Fruit fly (Drosophila melanogaster) whole organism, embryonic: ENCODE results near the gene CG9932.
A peak's percentile ranks its signal among the peaks of the same experiment; 100 is the strongest.

Source experiments
- BEAF-32 ChIP-seq: fragments of 200-800 bp; sonication (Bioruptor generic); optimal IDR thresholded peaks from 3 replicates; lab custom pipeline; 2017; ENCODE audit warnings: missing biosample characterization, missing genetic modification characterization, mild to moderate bottlenecking, moderate library complexity, missing genetic modification reagents
- CG10462 ChIP-seq: fragments of 200-800 bp; sonication (Bioruptor generic); optimal IDR thresholded peaks from 2 replicates; lab custom pipeline; 2016; ENCODE audit warnings: missing biosample characterization, missing genetic modification characterization
- CG12659 ChIP-seq: fragments of 200-800 bp; sonication (Bioruptor generic); optimal IDR thresholded peaks from 3 replicates; lab custom pipeline; 2017; ENCODE audit warnings: mild to moderate bottlenecking, missing biosample characterization, missing genetic modification reagents, missing genetic modification characterization
- CG13287 ChIP-seq: fragments of 200-800 bp; sonication (Bioruptor generic); IDR thresholded peaks from 2 replicates; pipeline ENCODE4 v1.3.6; 2022; ENCODE audit warnings: missing biosample characterization, missing genetic modification characterization; ENCODE audit not compliant: partially characterized antibody
- CG14710 ChIP-seq: fragments of 200-800 bp; sonication (Bioruptor generic); optimal IDR thresholded peaks from 3 replicates; lab custom pipeline; 2019; ENCODE audit warnings: missing biosample characterization, mild to moderate bottlenecking, missing genetic modification characterization, moderate library complexity
- CG15011 ChIP-seq: fragments of 200-800 bp; sonication (Bioruptor generic); optimal IDR thresholded peaks from 3 replicates; lab custom pipeline; 2018; ENCODE audit warnings: missing biosample characterization, mild to moderate bottlenecking, missing genetic modification characterization
- CG15601 ChIP-seq: fragments of 200-800 bp; sonication (Bioruptor generic); optimal IDR thresholded peaks from 3 replicates; lab custom pipeline; 2019; ENCODE audit warnings: missing biosample characterization, mild to moderate bottlenecking, missing genetic modification characterization, moderate library complexity
- CG1603 ChIP-seq: fragments of 200-800 bp; sonication (Bioruptor generic); optimal IDR thresholded peaks from 2 replicates; lab custom pipeline; 2019; ENCODE audit warnings: missing biosample characterization, mild to moderate bottlenecking, missing genetic modification characterization, moderate library complexity
- CG2116 ChIP-seq: fragments of 200-800 bp; sonication (Bioruptor generic); optimal IDR thresholded peaks from 3 replicates; lab custom pipeline; 2018; ENCODE audit warnings: missing biosample characterization, mild to moderate bottlenecking, missing genetic modification characterization
- CG2678 ChIP-seq: fragments of 200-800 bp; sonication (Bioruptor generic); optimal IDR thresholded peaks from 3 replicates; lab custom pipeline; 2019; ENCODE audit warnings: missing biosample characterization, mild to moderate bottlenecking, missing genetic modification characterization, moderate library complexity
- CG30020 ChIP-seq: fragments of 200-800 bp; optimal IDR thresholded peaks from 2 replicates; lab custom pipeline; 2019; ENCODE audit warnings: missing biosample characterization, mild to moderate bottlenecking, missing genetic modification characterization, moderate library complexity
- CG3847 ChIP-seq: fragments of 200-800 bp; sonication (Bioruptor generic); IDR thresholded peaks from 2 replicates; pipeline ENCODE4 v1.3.6; 2022; ENCODE audit warnings: missing biosample characterization, missing genetic modification characterization
- CG3995 ChIP-seq: fragments of 200-800 bp; sonication (Bioruptor generic); optimal IDR thresholded peaks from 3 replicates; lab custom pipeline; 2016; ENCODE audit warnings: missing biosample characterization, missing genetic modification characterization
- CG4617 ChIP-seq: fragments of 200-800 bp; sonication (Bioruptor generic); optimal IDR thresholded peaks from 3 replicates; lab custom pipeline; 2016; ENCODE audit warnings: missing biosample characterization, missing genetic modification characterization, borderline replicate concordance
- CG7963 ChIP-seq: fragments of 200-800 bp; sonication (Bioruptor generic); IDR thresholded peaks from 3 replicates; pipeline ENCODE4 v1.3.6; 2022; ENCODE audit warnings: missing biosample characterization, missing genetic modification characterization; ENCODE audit not compliant: partially characterized antibody
- CG8290 ChIP-seq, 3 experiments: fragments of 200-800 bp; sonication (Bioruptor generic); optimal IDR thresholded peaks; 2 replicates each; lab custom pipeline; 2016 to 2019; ENCODE audit warnings: missing biosample characterization in 3 of 3, missing genetic modification characterization in 3 of 3, mild to moderate bottlenecking in 2 of 3, moderate library complexity in 1 of 3
- CG8388 ChIP-seq: fragments of 200-800 bp; sonication (Bioruptor generic); optimal IDR thresholded peaks from 2 replicates; lab custom pipeline; 2019; ENCODE audit warnings: missing biosample characterization, mild to moderate bottlenecking, missing genetic modification characterization, moderate library complexity
- CG8478 ChIP-seq: fragments of >200 bp; optimal IDR thresholded peaks from 2 replicates; lab custom pipeline; 2018
- CG9797 ChIP-seq: fragments of 200-800 bp; sonication (Bioruptor generic); optimal IDR thresholded peaks from 3 replicates; lab custom pipeline; 2018; ENCODE audit warnings: missing biosample characterization, mild to moderate bottlenecking, missing genetic modification characterization
- CG9932 ChIP-seq: fragments of 200-800 bp; sonication (Bioruptor generic); IDR thresholded peaks from 2 replicates; pipeline ENCODE4 v1.3.6; 2022; ENCODE audit warnings: missing biosample characterization, missing genetic modification characterization
- Dp ChIP-seq: fragments of 200-800 bp; sonication (Bioruptor generic); optimal IDR thresholded peaks from 2 replicates; lab custom pipeline; 2018; ENCODE audit warnings: missing biosample characterization, mild to moderate bottlenecking, missing genetic modification characterization, moderate library complexity
- E2f2 ChIP-seq: fragments of 200-800 bp; sonication (Bioruptor generic); IDR thresholded peaks from 2 replicates; pipeline ENCODE4 v1.3.6; 2022; ENCODE audit warnings: missing biosample characterization, missing genetic modification characterization
- Ets65A ChIP-seq: fragments of 200-800 bp; sonication (Bioruptor generic); peaks from one replicate; lab custom pipeline; 2016; ENCODE audit warnings: missing biosample characterization, missing genetic modification characterization
- Ets97D ChIP-seq: fragments of 200-800 bp; sonication (Bioruptor generic); optimal IDR thresholded peaks from 3 replicates; lab custom pipeline; 2016; ENCODE audit warnings: missing biosample characterization, missing genetic modification characterization
- Lhr ChIP-seq: fragments of 200-800 bp; sonication (Bioruptor generic); optimal IDR thresholded peaks from 3 replicates; lab custom pipeline; 2017; ENCODE audit warnings: mild to moderate bottlenecking, missing biosample characterization, missing genetic modification reagents, missing genetic modification characterization
- MBD-R2 ChIP-seq: fragments of 200-800 bp; sonication (Bioruptor generic); IDR thresholded peaks from 2 replicates; pipeline ENCODE4 v1.3.6; 2022; ENCODE audit warnings: missing biosample characterization, missing genetic modification characterization
- MESR4 ChIP-seq: fragments of 200-800 bp; sonication (Bioruptor generic); optimal IDR thresholded peaks from 2 replicates; lab custom pipeline; 2018; ENCODE audit warnings: missing biosample characterization, mild to moderate bottlenecking, missing genetic modification characterization, moderate library complexity
- Med ChIP-seq: fragments of 200-800 bp; sonication (Bioruptor generic); peaks from one replicate; lab custom pipeline; 2016; ENCODE audit warnings: missing biosample characterization, missing genetic modification characterization, mild to moderate bottlenecking, inconsistent platforms, moderate library complexity
- Nf-YC ChIP-seq: fragments of 200-800 bp; optimal IDR thresholded peaks from 3 replicates; lab custom pipeline; 2019; ENCODE audit warnings: missing biosample characterization, mild to moderate bottlenecking, missing genetic modification characterization, moderate library complexity
- Sin3A ChIP-seq: fragments of >200 bp; optimal IDR thresholded peaks from 2 replicates; lab custom pipeline; 2018
- Taf1 ChIP-seq: fragments of 200-800 bp; sonication (Bioruptor generic); IDR thresholded peaks from 2 replicates; pipeline ENCODE4 v1.3.6; 2022; ENCODE audit warnings: missing biosample characterization, missing genetic modification characterization
- cad ChIP-seq: fragments of >200 bp; optimal IDR thresholded peaks from 2 replicates; lab custom pipeline; 2017; ENCODE audit warnings: missing biosample characterization, missing genetic modification characterization
- dan ChIP-seq: fragments of 200-800 bp; sonication (Bioruptor generic); IDR thresholded peaks from 2 replicates; pipeline ENCODE4 v1.3.6; 2022; ENCODE audit warnings: missing biosample characterization, missing genetic modification characterization
- dmrt11E ChIP-seq: fragments of 200-800 bp; sonication (Bioruptor generic); optimal IDR thresholded peaks from 3 replicates; lab custom pipeline; 2018; ENCODE audit warnings: missing biosample characterization, mild to moderate bottlenecking, missing genetic modification characterization, moderate library complexity
- eve ChIP-seq, 2 experiments: fragments of >200 bp; optimal IDR thresholded peaks; 2 replicates each; lab custom pipeline; 2017; ENCODE audit warnings: missing biosample characterization in 2 of 2, missing genetic modification characterization in 2 of 2
- gfzf ChIP-seq: fragments of 200-800 bp; sonication (Bioruptor generic); optimal IDR thresholded peaks from 2 replicates; lab custom pipeline; 2016; ENCODE audit warnings: missing biosample characterization, mild to moderate bottlenecking, missing genetic modification characterization, moderate library complexity
- jigr1 ChIP-seq: fragments of 200-800 bp; sonication (Bioruptor generic); IDR thresholded peaks from 3 replicates; pipeline ENCODE4 v1.3.6; 2022; ENCODE audit warnings: missing biosample characterization, missing genetic modification characterization
- kay ChIP-seq: fragments of 200-800 bp; sonication (Bioruptor generic); optimal IDR thresholded peaks from 2 replicates; lab custom pipeline; 2016; ENCODE audit warnings: missing biosample characterization, missing genetic modification characterization
- nerfin-1 ChIP-seq: fragments of 200-800 bp; sonication (Bioruptor generic); optimal IDR thresholded peaks from 3 replicates; lab custom pipeline; 2019; ENCODE audit warnings: missing biosample characterization, mild to moderate bottlenecking, missing genetic modification characterization, moderate library complexity
- nmo ChIP-seq: fragments of 200-800 bp; sonication (Bioruptor generic); optimal IDR thresholded peaks from 2 replicates; lab custom pipeline; 2018; ENCODE audit warnings: missing biosample characterization, mild to moderate bottlenecking, missing genetic modification characterization, moderate library complexity
- pfk ChIP-seq: fragments of 200-800 bp; sonication (Bioruptor generic); optimal IDR thresholded peaks from 2 replicates; lab custom pipeline; 2018; ENCODE audit warnings: missing biosample characterization, mild to moderate bottlenecking, missing genetic modification characterization, moderate library complexity
- phol ChIP-seq: fragments of 200-800 bp; sonication (Bioruptor generic); optimal IDR thresholded peaks from 3 replicates; lab custom pipeline; 2018; ENCODE audit warnings: missing biosample characterization, mild to moderate bottlenecking, missing genetic modification characterization, moderate library complexity
- pzg ChIP-seq: fragments of 200-800 bp; sonication (Bioruptor generic); optimal IDR thresholded peaks from 3 replicates; lab custom pipeline; 2018; ENCODE audit warnings: missing biosample characterization, mild to moderate bottlenecking, missing genetic modification characterization, moderate library complexity
- row ChIP-seq: fragments of 200-800 bp; sonication (Bioruptor generic); IDR thresholded peaks from 3 replicates; pipeline ENCODE4 v1.3.6; 2022; ENCODE audit warnings: missing biosample characterization, missing genetic modification characterization
- stwl ChIP-seq: fragments of 200-800 bp; sonication (Bioruptor generic); optimal IDR thresholded peaks from 3 replicates; lab custom pipeline; 2018; ENCODE audit warnings: missing biosample characterization, mild to moderate bottlenecking, missing genetic modification characterization, moderate library complexity
- tll ChIP-seq, 2 experiments: fragments of 200-800 bp in 1 of 2; fragments of >200 bp in 1 of 2; sonication (Bioruptor generic) in 1 of 2; optimal IDR thresholded peaks; 2 replicates each; lab custom pipeline; 2017 to 2019; ENCODE audit warnings: missing biosample characterization in 2 of 2, missing genetic modification characterization in 2 of 2, mild to moderate bottlenecking in 1 of 2, moderate library complexity in 1 of 2
- trem ChIP-seq: fragments of 200-800 bp; optimal IDR thresholded peaks from 3 replicates; lab custom pipeline; 2019; ENCODE audit warnings: missing biosample characterization, mild to moderate bottlenecking, missing genetic modification characterization, moderate library complexity

Gene CG9932

dm6 chr2L:13028923-13029322, 31.0 kb downstream of the CG9932 start:
- no peak for TF ChIP-seq CG2678 (tag; lab: Kevin White, UChicago)
- no peak for TF ChIP-seq eve (GFP tag; optimal IDR thresholded peaks at IDR 0.05; lab: Kevin White, UChicago)
- TF ChIP-seq Med: peak; percentile 35
- TF ChIP-seq Ets65A (GFP tag; lab: Kevin White, UChicago): peak; percentile 53
- TF ChIP-seq CG8478 (lab: Kevin White, UChicago): peak; percentile 71
- peak; percentile 40; the same call in 1 of the 2 replicates for TF ChIP-seq CG9932 (GFP tag; lab: Robert Waterston, UW)
- TF ChIP-seq CG8388 (GFP tag; lab: Kevin White, UChicago): no peak
- no peak for TF ChIP-seq dmrt11E
- TF ChIP-seq dan (GFP tag; lab: Robert Waterston, UW): no peak

- TF ChIP-seq CG9797 (GFP tag; lab: Kevin White, UChicago) (peak; percentile 51), CG2116 (GFP tag; lab: Kevin White, UChicago) (peak; percentile 46), MESR4 (GFP tag; lab: Kevin White, UChicago) (peak; percentile 60), BEAF-32 (GFP tag; lab: Kevin White, UChicago) (peak; percentile 45), CG13287 (GFP tag; lab: Robert Waterston, UW) (0 out of 2 replicates have a peak, but pooled peaks have one; percentile 17), eve (GFP tag; optimal IDR thresholded peaks at IDR 0.05; lab: Kevin White, UChicago) (no peak), CG4617 (GFP tag; lab: Kevin White, UChicago) (peak; percentile 65), nerfin-1 (tag; lab: Kevin White, UChicago) (peak; percentile 54), row (GFP tag; lab: Robert Waterston, UW) (peak; percentile 73), CG14710 (tag; lab: Kevin White, UChicago) (peak; percentile 64), tll (GFP tag; optimal IDR thresholded peaks at IDR 0.05; lab: Kevin White, UChicago) (peak in 1 of 2 experiments; percentile 40), stwl (tag; lab: Kevin White, UChicago) (peak; percentile 58), jigr1 (no peak), cad (GFP tag; lab: Kevin White, UChicago) (no peak), MBD-R2 (GFP tag; lab: Robert Waterston, UW) (peak; percentile 45; the same call in 1 of the 2 replicates), CG8290 (GFP tag; optimal IDR thresholded peaks at IDR 0.05; lab: Kevin White, UChicago) (peak; percentile 47), CG8290 (tag; optimal IDR thresholded peaks at IDR 0.05; lab: Kevin White, UChicago) (no peak), CG1603 (tag; lab: Kevin White, UChicago) (peak; percentile 83), CG10462 (GFP tag; lab: Kevin White, UChicago) (peak; percentile 60), nmo (GFP tag; lab: Kevin White, UChicago) (peak; percentile 51), phol (tag; lab: Kevin White, UChicago) (peak; percentile 22), Ets97D (GFP tag; lab: Kevin White, UChicago) (peak; percentile 9), pzg (GFP tag; lab: Kevin White, UChicago) (peak; percentile 45), CG12659 (GFP tag; lab: Kevin White, UChicago) (peak; percentile 37), CG15011 (no peak), Taf1 (GFP tag; lab: Robert Waterston, UW) (no peak), pfk (GFP tag; lab: Kevin White, UChicago) (peak; percentile 93), E2f2 (GFP tag; lab: Robert Waterston, UW) (peak; percentile 64), trem (tag; lab: Kevin White, UChicago) (peak; percentile 52), Sin3A (peak; percentile 21), kay (GFP tag; lab: Kevin White, UChicago) (no peak), gfzf (GFP tag; lab: Kevin White, UChicago) (peak; percentile 71), CG3847 (no peak), CG7963 (GFP tag; lab: Robert Waterston, UW) (no peak), Dp (GFP tag; lab: Kevin White, UChicago) (peak; percentile 65), Nf-YC (tag; lab: Kevin White, UChicago) (peak; percentile 13), Lhr (peak; percentile 47), CG3995 (GFP tag; lab: Kevin White, UChicago) (peak; percentile 72), CG30020 (tag; lab: Kevin White, UChicago) (peak; percentile 93), CG15601 (tag; lab: Kevin White, UChicago) (peak; percentile 66)
Measured at dm6 chr2L:13021020-13021781, 38.7 kb downstream of the CG9932 start, which contains the start of gene CG9933. Gene CG9933, minus strand, starts transcription at chr2L:13021312.
